Worm (Caenorhabditis elegans): ENCODE results near the gene cest-16.

cest-16 gene

ce11 chrX:6353763-6354162 is 54.0 kb downstream of the cest-16 start:
- TF ChIP-seq ref-1 (GFP tag; conservative IDR thresholded peaks at IDR 0.05) (no peak), T22C8.4 (GFP tag; IDR thresholded peaks at IDR 0.05) (no peak), cog-1 (tag; optimal IDR thresholded peaks at IDR 0.05) (no peak), med-1 (GFP tag; optimal IDR thresholded peaks at IDR 0.05; ENCODE audit: insufficient read depth) (no peak), flt-1 (GFP tag; IDR thresholded peaks at IDR 0.05) (no peak), ztf-23 (GFP tag; IDR thresholded peaks at IDR 0.05) (no peak), ztf-29 (GFP tag; IDR thresholded peaks at IDR 0.05) (no peak), klf-2 (GFP tag; conservative IDR thresholded peaks at IDR 0.05) (no peak), tab-1 (GFP tag; IDR thresholded peaks at IDR 0.05) (no peak)
